Fruit fly (Drosophila melanogaster): Measurements from ENCODE around the gene CG15208.

CG15208 gene

DNA sequence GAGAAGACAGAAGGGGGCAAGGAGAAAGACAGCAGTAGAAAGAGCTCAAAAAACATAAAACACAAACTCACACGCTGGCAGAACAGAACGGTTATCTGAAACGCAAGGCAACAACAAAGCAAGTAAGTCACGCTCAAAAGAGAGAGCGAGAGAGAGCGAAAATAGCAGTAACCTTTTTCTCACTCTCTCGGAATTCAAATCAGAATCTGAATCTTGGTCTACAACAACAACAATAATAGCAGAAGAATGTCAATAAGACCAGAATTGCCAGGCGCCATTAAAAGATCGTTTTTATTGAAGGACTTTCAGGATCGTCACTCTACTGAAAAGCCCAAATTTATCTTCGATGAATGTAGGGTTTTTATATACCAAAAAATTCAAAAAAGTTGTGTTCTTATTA lies 31.5 kb downstream of the CG15208 start:
- TF ChIP-seq Sox102F (GFP tag; optimal IDR thresholded peaks at IDR 0.05) (no peak), Ets96B (tag; optimal IDR thresholded peaks at IDR 0.05) (no peak), lz (GFP tag; optimal IDR thresholded peaks at IDR 0.05) (no peak)

DNA sequence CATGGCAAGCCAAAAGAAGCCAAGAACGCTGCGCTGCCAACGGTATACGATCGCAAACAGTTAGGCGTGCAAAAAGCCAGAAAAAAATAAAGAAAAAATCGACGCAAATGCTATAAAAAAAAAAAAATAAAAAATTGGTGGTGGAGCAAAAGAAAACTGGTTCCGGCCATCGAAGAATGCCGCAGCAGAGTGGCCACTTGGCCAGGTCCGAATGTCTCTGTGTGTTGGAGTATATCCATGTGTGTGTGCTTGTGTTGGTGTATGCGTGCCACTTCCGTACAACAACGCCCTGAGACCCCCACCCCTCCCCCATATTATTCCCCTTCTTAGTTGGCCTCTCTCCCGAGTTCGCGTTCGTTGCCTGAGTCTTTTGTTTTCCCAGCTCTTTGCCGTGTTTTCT lies 32.5 kb downstream of the CG15208 start:
- peak; percentile 6 for TF ChIP-seq spab (GFP tag; optimal IDR thresholded peaks at IDR 0.05)
- TF ChIP-seq salr (GFP tag; optimal IDR thresholded peaks at IDR 0.05) = no peak
- TF ChIP-seq CG10631 (GFP tag; optimal IDR thresholded peaks at IDR 0.05) = no peak
- no peak for TF ChIP-seq CG11902 (GFP tag; optimal IDR thresholded peaks at IDR 0.05)
- no peak for TF ChIP-seq CG10669 (GFP tag; optimal IDR thresholded peaks at IDR 0.05)
- TF ChIP-seq dsx (GFP tag; optimal IDR thresholded peaks at IDR 0.05; ENCODE audit: poor library complexity, severe bottlenecking) = peak; percentile 2
- peak; percentile 0 for TF ChIP-seq Sox102F (GFP tag; optimal IDR thresholded peaks at IDR 0.05)
- peak; percentile 41 for TF ChIP-seq CG16779 (tag; optimal IDR thresholded peaks at IDR 0.05)
- no peak for TF ChIP-seq CG6792 (GFP tag; optimal IDR thresholded peaks at IDR 0.05)
- no peak for TF ChIP-seq Ets21C (GFP tag; optimal IDR thresholded peaks at IDR 0.05)
- TF ChIP-seq topi (GFP tag; optimal IDR thresholded peaks at IDR 0.05) = no peak
- TF ChIP-seq vri (GFP tag; optimal IDR thresholded peaks at IDR 0.05) = no peak
- TF ChIP-seq Eip78C (GFP tag) = no peak
- TF ChIP-seq esn (GFP tag; optimal IDR thresholded peaks at IDR 0.05) = no peak
- TF ChIP-seq Hr4 (GFP tag; optimal IDR thresholded peaks at IDR 0.05) = no peak
- TF ChIP-seq CG8319 (GFP tag; optimal IDR thresholded peaks at IDR 0.05) = no peak
- no peak for TF ChIP-seq CG8632 (GFP tag; optimal IDR thresholded peaks at IDR 0.05)
- no peak for TF ChIP-seq CG4318 (GFP tag; optimal IDR thresholded peaks at IDR 0.05)
- no peak for TF ChIP-seq fd59A (GFP tag; optimal IDR thresholded peaks at IDR 0.05)
- peak; percentile 49 to 91 for TF ChIP-seq ss (GFP tag; optimal IDR thresholded peaks at IDR 0.05)
- TF ChIP-seq Ets96B (tag; optimal IDR thresholded peaks at IDR 0.05) = no peak
- no peak for TF ChIP-seq Gug (GFP tag; IDR thresholded peaks at IDR 0.05)
- peak; percentile 62 for TF ChIP-seq CG6808 (GFP tag; optimal IDR thresholded peaks at IDR 0.05)
- no peak for TF ChIP-seq pdm3 (GFP tag; optimal IDR thresholded peaks at IDR 0.05)
- TF ChIP-seq fd85E (GFP tag; optimal IDR thresholded peaks at IDR 0.05) = no peak
- TF ChIP-seq acj6 (GFP tag; optimal IDR thresholded peaks at IDR 0.05) = no peak
- TF ChIP-seq svp (GFP tag) = peak; percentile 62
- TF ChIP-seq Blimp-1 (GFP tag; optimal IDR thresholded peaks at IDR 0.05) = peak; percentile 32
- TF ChIP-seq CG3032 (tag; optimal IDR thresholded peaks at IDR 0.05) = no peak
- no peak for TF ChIP-seq OdsH (GFP tag; optimal IDR thresholded peaks at IDR 0.05)
- TF ChIP-seq CG3919 (GFP tag; optimal IDR thresholded peaks at IDR 0.05) = no peak
- TF ChIP-seq Sox14 (GFP tag; optimal IDR thresholded peaks at IDR 0.05) = no peak
- no peak for TF ChIP-seq CG11762 (GFP tag; optimal IDR thresholded peaks at IDR 0.05; ENCODE audit: insufficient read depth)
- no peak for TF ChIP-seq Smox (GFP tag; optimal IDR thresholded peaks at IDR 0.05)
- TF ChIP-seq lz (GFP tag; optimal IDR thresholded peaks at IDR 0.05) = no peak
- TF ChIP-seq Eip75B (GFP tag; optimal IDR thresholded peaks at IDR 0.05) = no peak
- no peak for TF ChIP-seq Hr38 (GFP tag; optimal IDR thresholded peaks at IDR 0.05)
- TF ChIP-seq CG6163 (GFP tag; IDR thresholded peaks at IDR 0.05) = peak; percentile 58; the same call in 2 of the 3 replicates
- no peak for TF ChIP-seq Hr39 (GFP tag; optimal IDR thresholded peaks at IDR 0.05)
- no peak for TF ChIP-seq Sox15 (GFP tag; optimal IDR thresholded peaks at IDR 0.05)
- TF ChIP-seq CG15336 (GFP tag; IDR thresholded peaks at IDR 0.05) = no peak; the same call in 1 of the 2 replicates
- TF ChIP-seq CG6854 (GFP tag; optimal IDR thresholded peaks at IDR 0.05) = peak; percentile 83
- TF ChIP-seq CG9139 (GFP tag; optimal IDR thresholded peaks at IDR 0.05) = peak; percentile 62
- peak; percentile 26 for TF ChIP-seq CG6276 (GFP tag; optimal IDR thresholded peaks at IDR 0.05)
- TF ChIP-seq dac (GFP tag; optimal IDR thresholded peaks at IDR 0.05) = no peak
- peak; percentile 59 for TF ChIP-seq CG8119 (GFP tag; IDR thresholded peaks at IDR 0.05)
- no peak for TF ChIP-seq fkh (GFP tag; optimal IDR thresholded peaks at IDR 0.05)
- peak; percentile 0 for TF ChIP-seq Met (GFP tag; optimal IDR thresholded peaks at IDR 0.05)
- TF ChIP-seq CG32006 (GFP tag; optimal IDR thresholded peaks at IDR 0.05) = no peak
- TF ChIP-seq CG31627 (GFP tag; optimal IDR thresholded peaks at IDR 0.05) = no peak

Data from whole organism, prepupa.